Worm (Caenorhabditis elegans) whole organism, mixed stage, embryonic: Measurements from ENCODE around the gene clec-75.

Experiments
- M03D4.4 ChIP-seq: sonication (generic microtip); optimal IDR thresholded peaks from 2 replicates; lab custom pipeline; 2017; ENCODE audit warnings: mild to moderate bottlenecking, missing genetic modification characterization, missing compliant biosample characterization
- bed-3 ChIP-seq: fragments of 200-800 bp; sonication (Bioruptor generic); optimal IDR thresholded peaks from 3 replicates; lab custom pipeline; 2018; ENCODE audit warnings: mild to moderate bottlenecking, missing genetic modification characterization, moderate library complexity, missing compliant biosample characterization
- blmp-1 ChIP-seq: fragments of 150-350 bp; optimal IDR thresholded peaks from 2 replicates; lab custom pipeline; 2014; ENCODE audit warnings: missing biosample characterization, missing genetic modification characterization
- ceh-43 ChIP-seq: fragments of 200-800 bp; sonication (Bioruptor generic); optimal IDR thresholded peaks from 2 replicates; lab custom pipeline; 2018; ENCODE audit warnings: mild to moderate bottlenecking, missing genetic modification characterization, moderate library complexity, missing compliant biosample characterization
- ceh-83 ChIP-seq: fragments of 200-800 bp; sonication (Bioruptor generic); optimal IDR thresholded peaks from 2 replicates; lab custom pipeline; 2018; ENCODE audit warnings: mild to moderate bottlenecking, missing genetic modification characterization, missing compliant biosample characterization
- ces-1 ChIP-seq: fragments of 150-350 bp; optimal IDR thresholded peaks from 2 replicates; lab custom pipeline; 2014; ENCODE audit warnings: missing biosample characterization, missing genetic modification reagents, missing genetic modification characterization
- drap-1 ChIP-seq: fragments of 200-800 bp; sonication (Bioruptor generic); optimal IDR thresholded peaks from 3 replicates; lab custom pipeline; 2018; ENCODE audit warnings: mild to moderate bottlenecking, missing genetic modification characterization, missing compliant biosample characterization
- elt-1 ChIP-seq: sonication (generic microtip); optimal IDR thresholded peaks from 2 replicates; lab custom pipeline; 2017; ENCODE audit warnings: missing genetic modification characterization, mild to moderate bottlenecking, missing compliant biosample characterization, antibody characterized with exemption, moderate library complexity, borderline replicate concordance; ENCODE audit not compliant: insufficient read depth
- elt-3 ChIP-seq: fragments of 150-350 bp; optimal IDR thresholded peaks from 2 replicates; lab custom pipeline; 2014; ENCODE audit warnings: missing biosample characterization, missing genetic modification characterization
- flh-1 ChIP-seq: fragments of 200-800 bp; sonication (Bioruptor generic); optimal IDR thresholded peaks from 2 replicates; lab custom pipeline; 2018; ENCODE audit warnings: mild to moderate bottlenecking, missing genetic modification characterization, moderate library complexity, missing compliant biosample characterization
- ham-2 ChIP-seq: fragments of 200-800 bp; sonication (Bioruptor generic); optimal IDR thresholded peaks from 2 replicates; lab custom pipeline; 2018; ENCODE audit warnings: mild to moderate bottlenecking, missing genetic modification characterization, missing compliant biosample characterization
- hlh-1 ChIP-seq: fragments of 150-350 bp; optimal IDR thresholded peaks from 2 replicates; lab custom pipeline; 2014; ENCODE audit warnings: missing biosample characterization, missing genetic modification reagents, missing genetic modification characterization
- lin-13 ChIP-seq: fragments of 150-350 bp; optimal IDR thresholded peaks from 2 replicates; lab custom pipeline; 2014; ENCODE audit warnings: missing biosample characterization, missing genetic modification characterization
- lin-32 ChIP-seq: fragments of 200-800 bp; sonication (Bioruptor generic); optimal IDR thresholded peaks from 2 replicates; lab custom pipeline; 2018; ENCODE audit warnings: mild to moderate bottlenecking, missing genetic modification characterization, missing compliant biosample characterization
- lsy-2 ChIP-seq: fragments of 150-350 bp; optimal IDR thresholded peaks from 2 replicates; lab custom pipeline; 2014; ENCODE audit warnings: missing biosample characterization, missing genetic modification characterization
- mep-1 ChIP-seq: fragments of 150-350 bp; optimal IDR thresholded peaks from 2 replicates; lab custom pipeline; 2017; ENCODE audit warnings: missing biosample characterization, missing genetic modification reagents, missing genetic modification characterization, inconsistent platforms
- mls-2 ChIP-seq: sonication (generic microtip); optimal IDR thresholded peaks from 2 replicates; lab custom pipeline; 2016; ENCODE audit warnings: mild to moderate bottlenecking, missing genetic modification characterization, moderate library complexity, missing compliant biosample characterization
- nhr-2 ChIP-seq: fragments of 150-350 bp; optimal IDR thresholded peaks from 2 replicates; lab custom pipeline; 2014; ENCODE audit warnings: missing biosample characterization, missing genetic modification characterization
- nhr-237 ChIP-seq: fragments of 150-350 bp; optimal IDR thresholded peaks from 2 replicates; lab custom pipeline; 2014; ENCODE audit warnings: missing biosample characterization, missing genetic modification characterization
- nhr-28 ChIP-seq: fragments of 150-350 bp; optimal IDR thresholded peaks from 2 replicates; lab custom pipeline; 2014; ENCODE audit warnings: missing biosample characterization, missing genetic modification characterization
- nhr-76 ChIP-seq: sonication (generic microtip); optimal IDR thresholded peaks from 2 replicates; lab custom pipeline; 2017; ENCODE audit warnings: missing biosample characterization, missing genetic modification characterization
- pha-4 ChIP-seq: fragments of 150-350 bp; optimal IDR thresholded peaks from 2 replicates; lab custom pipeline; 2018; ENCODE audit warnings: missing biosample characterization, missing genetic modification reagents, missing genetic modification characterization
- snpc-4 ChIP-seq: fragments of 150-350 bp; optimal IDR thresholded peaks from 2 replicates; lab custom pipeline; 2014; ENCODE audit warnings: missing biosample characterization, missing genetic modification characterization
- sptf-1 ChIP-seq: sonication (generic microtip); optimal IDR thresholded peaks from 2 replicates; lab custom pipeline; 2017; ENCODE audit warnings: mild to moderate bottlenecking, missing genetic modification characterization, moderate library complexity, missing compliant biosample characterization
- tbx-8 ChIP-seq: fragments of 200-800 bp; sonication (Bioruptor generic); optimal IDR thresholded peaks from 2 replicates; lab custom pipeline; 2018; ENCODE audit warnings: mild to moderate bottlenecking, missing genetic modification characterization, moderate library complexity, missing compliant biosample characterization
- unc-120 ChIP-seq: sonication (generic microtip); optimal IDR thresholded peaks from 2 replicates; lab custom pipeline; 2017; ENCODE audit warnings: missing genetic modification characterization, missing compliant biosample characterization; ENCODE audit not compliant: poor library complexity, severe bottlenecking
- unc-39 ChIP-seq: fragments of 150-350 bp; optimal IDR thresholded peaks from 2 replicates; lab custom pipeline; 2014; ENCODE audit warnings: missing biosample characterization, missing genetic modification characterization
- unc-62 ChIP-seq: fragments of 150-350 bp; optimal IDR thresholded peaks from 2 replicates; lab custom pipeline; 2014; ENCODE audit warnings: missing biosample characterization, missing genetic modification reagents, missing genetic modification characterization
- ztf-11 ChIP-seq: fragments of 150-350 bp; optimal IDR thresholded peaks from 2 replicates; lab custom pipeline; 2014; ENCODE audit warnings: missing biosample characterization, missing genetic modification characterization

clec-75 gene

DNA sequence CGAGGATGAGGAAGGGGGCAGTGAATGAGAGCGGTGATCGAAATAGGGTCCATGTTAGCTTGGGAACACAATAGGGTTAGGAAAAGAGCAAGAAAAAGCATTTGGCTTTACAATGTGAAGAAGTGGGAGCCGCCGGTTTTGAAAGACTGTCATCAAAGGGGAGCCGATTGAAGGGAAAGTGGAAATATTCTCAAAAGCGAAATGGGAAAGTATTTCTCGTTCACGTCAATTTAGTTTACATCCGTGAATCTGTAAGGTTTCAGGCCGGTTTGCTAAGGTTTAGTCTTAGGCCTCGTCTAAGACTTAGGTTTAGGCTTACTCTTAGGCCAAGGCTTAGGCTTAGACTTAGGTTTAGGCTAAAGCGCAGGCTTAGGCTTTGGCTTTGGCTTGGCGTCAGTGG lies 34.9 kb downstream of the clec-75 start, which contains the start of gene F47C12.7:
Gene F47C12.7, minus strand, starts transcription at position 101 of the 400 bp plus-strand sequence.
- TF ChIP-seq unc-39 (tag; lab: Kevin White, UChicago) (no peak), snpc-4 (tag; lab: Kevin White, UChicago) (no peak), bed-3 (GFP tag; lab: Kevin White, UChicago) (no peak), ham-2 (GFP tag; lab: Kevin White, UChicago) (no peak), ztf-11 (tag; lab: Kevin White, UChicago) (no peak), elt-1 (tag; lab: Kevin White, UChicago) (no peak), lin-32 (no peak), blmp-1 (no peak), ceh-83 (GFP tag; lab: Kevin White, UChicago) (no peak), sptf-1 (tag; lab: Kevin White, UChicago) (no peak), mep-1 (tag; lab: Kevin White, UChicago) (no peak), ces-1 (GFP tag; lab: Kevin White, UChicago) (no peak), flh-1 (GFP tag; lab: Kevin White, UChicago) (no peak), elt-3 (tag; lab: Kevin White, UChicago) (no peak), tbx-8 (GFP tag; lab: Kevin White, UChicago) (no peak), lin-13 (no peak)

DNA sequence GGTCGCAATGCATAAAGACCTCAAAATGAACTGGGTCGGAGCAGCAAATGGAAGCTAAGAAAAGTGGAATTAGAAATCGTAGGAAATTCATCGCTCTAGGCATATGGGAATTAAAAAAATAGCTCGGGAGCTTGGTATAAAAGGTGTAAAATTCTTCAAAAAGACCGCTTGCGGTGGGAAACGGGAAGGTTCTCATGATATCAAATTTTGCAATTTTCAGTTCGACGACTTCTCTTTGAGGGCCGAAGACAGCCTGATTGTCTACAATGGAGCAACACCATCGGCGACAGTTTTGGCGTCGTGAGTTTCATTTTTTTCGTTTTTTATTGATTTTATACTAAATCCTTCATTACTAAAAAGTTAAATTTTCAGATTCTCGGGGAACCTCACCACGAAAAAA lies 38.0 kb downstream of the clec-75 start, which contains the start of gene F47C12.8:
Gene F47C12.8, minus strand, starts transcription at position 101 of the 400 bp plus-strand sequence.
- TF ChIP-seq pha-4 (tag; lab: Kevin White, UChicago) (no peak), ham-2 (GFP tag; lab: Kevin White, UChicago) (no peak), ceh-83 (GFP tag; lab: Kevin White, UChicago) (no peak), ces-1 (GFP tag; lab: Kevin White, UChicago) (no peak), unc-62 (no peak), elt-3 (tag; lab: Kevin White, UChicago) (no peak), M03D4.4 (tag; lab: Kevin White, UChicago) (no peak), lsy-2 (tag; lab: Kevin White, UChicago) (no peak), nhr-76 (tag; lab: Kevin White, UChicago) (no peak), mep-1 (tag; lab: Kevin White, UChicago) (no peak), ztf-11 (tag; lab: Kevin White, UChicago) (no peak), hlh-1 (tag; lab: Kevin White, UChicago) (no peak), flh-1 (GFP tag; lab: Kevin White, UChicago) (no peak), drap-1 (GFP tag; lab: Kevin White, UChicago) (no peak), lin-32 (no peak), elt-1 (tag; lab: Kevin White, UChicago) (no peak), tbx-8 (GFP tag; lab: Kevin White, UChicago) (no peak)

DNA sequence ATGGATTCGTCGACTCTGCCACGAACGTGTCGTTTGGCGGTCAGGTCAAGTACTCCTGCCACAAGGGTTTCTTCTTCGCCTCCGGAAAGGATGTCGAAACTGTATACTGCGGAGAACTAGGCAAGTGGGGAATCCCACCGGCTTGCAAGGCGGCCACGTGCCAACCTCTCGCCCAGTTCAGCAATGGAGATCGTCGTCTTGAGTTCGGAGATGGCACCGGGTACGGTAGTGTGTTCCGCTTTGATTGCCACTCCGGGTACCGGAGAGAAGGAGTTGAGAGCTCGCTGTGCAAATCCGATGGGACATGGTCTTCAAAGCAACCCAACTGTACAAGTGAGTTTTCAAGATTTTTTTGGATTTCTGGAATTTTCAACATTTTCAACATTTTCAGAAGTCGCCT lies 39.1 kb downstream of the clec-75 start:
- no peak for TF ChIP-seq ham-2 (GFP tag; lab: Kevin White, UChicago)
- TF ChIP-seq M03D4.4 (tag; lab: Kevin White, UChicago): no peak
- TF ChIP-seq elt-3 (tag; lab: Kevin White, UChicago): no peak
- TF ChIP-seq nhr-2 (tag; lab: Kevin White, UChicago): no peak
- no peak for TF ChIP-seq lin-13
- TF ChIP-seq mep-1 (tag; lab: Kevin White, UChicago): no peak
- TF ChIP-seq hlh-1 (tag; lab: Kevin White, UChicago): no peak
- no peak for TF ChIP-seq drap-1 (GFP tag; lab: Kevin White, UChicago)
- no peak for TF ChIP-seq mls-2 (tag; lab: Kevin White, UChicago)
- TF ChIP-seq lsy-2 (tag; lab: Kevin White, UChicago): no peak
- TF ChIP-seq nhr-28 (tag; lab: Kevin White, UChicago): no peak
- no peak for TF ChIP-seq unc-120
- TF ChIP-seq nhr-237 (tag; lab: Kevin White, UChicago): no peak
- no peak for TF ChIP-seq unc-62
- TF ChIP-seq nhr-76 (tag; lab: Kevin White, UChicago): no peak
- TF ChIP-seq ceh-43: no peak
- TF ChIP-seq elt-1 (tag; lab: Kevin White, UChicago): no peak
- TF ChIP-seq, all 35 proteins: peak for 0

DNA sequence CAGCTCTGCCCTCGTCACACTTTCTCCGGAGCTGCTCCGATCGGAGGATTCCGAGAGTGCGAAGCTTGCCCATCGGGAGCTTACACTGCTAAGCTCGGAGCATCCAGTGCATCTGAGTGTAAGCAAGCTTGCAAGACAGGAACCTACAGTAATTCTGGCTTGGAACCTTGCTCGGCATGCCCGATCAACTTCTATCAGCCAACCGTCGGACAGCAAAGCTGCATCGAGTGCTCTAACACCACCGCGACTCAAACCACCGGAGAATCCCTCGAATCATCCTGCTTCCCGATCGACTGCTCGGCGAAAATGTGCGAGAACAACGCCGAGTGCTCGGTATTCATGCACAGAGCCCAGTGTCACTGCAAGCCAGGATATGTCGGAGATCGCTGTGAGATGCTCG lies 43.7 kb downstream of the clec-75 start:
- no peak for TF ChIP-seq unc-39 (tag; lab: Kevin White, UChicago)
- TF ChIP-seq blmp-1: no peak
- no peak for TF ChIP-seq M03D4.4 (tag; lab: Kevin White, UChicago)
- TF ChIP-seq lin-13: no peak
- no peak for TF ChIP-seq ceh-43
- no peak for TF ChIP-seq ceh-83 (GFP tag; lab: Kevin White, UChicago)
- TF ChIP-seq unc-120: no peak
- no peak for TF ChIP-seq ztf-11 (tag; lab: Kevin White, UChicago)
- TF ChIP-seq nhr-76 (tag; lab: Kevin White, UChicago): no peak
- no peak for TF ChIP-seq lsy-2 (tag; lab: Kevin White, UChicago)
- no peak for TF ChIP-seq elt-1 (tag; lab: Kevin White, UChicago)
